Worm (Caenorhabditis elegans): Measurements from ENCODE around the gene Y47D3A.34.

The Y47D3A.34 gene

DNA sequence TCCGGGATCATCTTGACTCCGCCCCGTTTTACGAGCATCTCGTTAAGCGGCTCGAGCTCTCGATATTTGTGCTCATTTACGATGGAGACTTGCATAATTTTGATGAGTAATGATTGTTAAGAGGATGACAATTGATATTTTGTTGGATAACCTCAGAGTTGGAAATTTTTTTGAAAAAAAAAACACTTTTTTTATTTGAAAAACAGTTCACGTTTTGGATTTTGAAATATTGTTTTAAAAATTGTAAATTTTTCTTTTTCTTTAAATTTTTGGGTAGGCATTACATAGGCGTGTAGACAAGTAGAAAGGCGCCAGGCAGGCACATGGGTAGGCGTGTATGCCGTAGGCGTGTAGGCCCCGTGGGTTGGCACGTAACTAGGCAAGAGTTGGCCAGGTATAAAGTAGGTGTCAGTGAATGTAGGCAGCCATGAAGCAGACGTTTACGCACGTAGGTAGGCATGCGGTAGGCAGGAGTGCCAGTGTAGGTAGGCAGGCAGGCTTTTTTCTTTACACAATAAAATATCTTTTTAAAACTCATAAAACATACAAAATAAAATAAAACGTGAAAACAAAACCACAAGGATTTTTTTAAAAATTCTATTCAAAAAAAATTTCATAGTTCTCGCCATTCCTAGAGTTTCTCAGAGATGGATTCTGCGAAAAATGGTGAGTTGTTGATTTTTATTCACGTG lies 16.4 kb downstream of the Y47D3A.34 start, which contains the start of the genes tbx-34 and wht-8:
tbx-34 (minus strand) TSS at position 101 of the 692 bp plus-strand sequence.
wht-8 (plus strand) TSS at position 642 of the 692 bp plus-strand sequence.
- TF ChIP-seq nhr-237 (tag; optimal IDR thresholded peaks at IDR 0.05), result no peak
- TF ChIP-seq elt-1 (tag; optimal IDR thresholded peaks at IDR 0.05), result no peak
- no peak for TF ChIP-seq sma-3 (GFP tag; optimal IDR thresholded peaks at IDR 0.05)
- TF ChIP-seq nhr-77 (tag; optimal IDR thresholded peaks at IDR 0.05), result no peak
- TF ChIP-seq nhr-10 (tag; optimal IDR thresholded peaks at IDR 0.05), result no peak
- no peak for TF ChIP-seq sem-4 (tag; optimal IDR thresholded peaks at IDR 0.05)
- TF ChIP-seq unc-62 (GFP tag; optimal IDR thresholded peaks at IDR 0.05), result no peak

DNA sequence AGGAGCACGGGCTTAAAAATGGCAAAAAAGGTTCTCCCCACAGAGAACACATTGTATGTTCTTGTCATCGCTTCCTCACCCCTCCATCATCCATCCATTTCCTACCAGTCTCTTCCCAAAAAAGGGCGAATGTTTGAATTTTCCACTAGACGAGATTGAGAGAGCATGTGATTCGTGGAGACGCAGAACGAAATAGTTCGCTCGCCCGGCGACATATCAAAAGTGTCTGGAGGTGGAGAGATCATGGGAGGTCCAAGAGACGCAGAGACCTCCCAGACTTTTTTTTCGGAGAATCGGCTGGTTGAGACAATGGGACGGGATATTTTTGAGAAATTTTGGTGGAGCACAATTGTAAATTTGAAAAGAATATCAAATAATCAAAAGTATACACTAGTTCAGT lies 26.3 kb downstream of the Y47D3A.34 start:
- TF ChIP-seq fos-1 (tag; optimal IDR thresholded peaks at IDR 0.05) (no peak), ztf-4 (tag; optimal IDR thresholded peaks at IDR 0.05) (no peak), elt-1 (tag; optimal IDR thresholded peaks at IDR 0.05) (no peak), lsy-2 (tag; optimal IDR thresholded peaks at IDR 0.05) (no peak), sem-4 (tag; optimal IDR thresholded peaks at IDR 0.05) (no peak)

DNA sequence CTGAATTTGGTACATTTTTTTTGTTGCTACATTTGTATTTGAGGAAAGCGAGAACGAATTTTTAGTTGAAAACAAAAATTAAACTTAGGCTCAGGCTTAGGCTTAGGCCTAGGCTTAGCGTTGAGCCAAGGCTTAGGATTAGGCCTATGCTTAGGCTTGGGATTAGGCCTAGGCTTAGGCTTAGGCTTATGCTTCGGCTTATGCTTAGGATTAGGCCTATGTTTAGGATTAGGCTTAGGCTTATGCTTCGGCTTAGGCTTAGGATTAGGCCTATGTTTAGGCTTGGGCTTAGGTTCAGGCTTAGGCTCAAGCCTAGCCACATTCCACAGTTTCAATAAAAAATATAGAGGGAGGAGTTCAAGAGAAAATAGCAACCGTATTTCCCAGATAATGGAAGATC lies 26.8 kb downstream of the Y47D3A.34 start:
- TF ChIP-seq gmeb-1 (tag; optimal IDR thresholded peaks at IDR 0.05) (no peak), ceh-82 (tag; optimal IDR thresholded peaks at IDR 0.05) (no peak), ztf-11 (tag; optimal IDR thresholded peaks at IDR 0.05) (no peak), alr-1 (tag; optimal IDR thresholded peaks at IDR 0.05) (no peak), nhr-77 (tag; optimal IDR thresholded peaks at IDR 0.05) (no peak), egl-27 (tag; optimal IDR thresholded peaks at IDR 0.05) (no peak)

DNA sequence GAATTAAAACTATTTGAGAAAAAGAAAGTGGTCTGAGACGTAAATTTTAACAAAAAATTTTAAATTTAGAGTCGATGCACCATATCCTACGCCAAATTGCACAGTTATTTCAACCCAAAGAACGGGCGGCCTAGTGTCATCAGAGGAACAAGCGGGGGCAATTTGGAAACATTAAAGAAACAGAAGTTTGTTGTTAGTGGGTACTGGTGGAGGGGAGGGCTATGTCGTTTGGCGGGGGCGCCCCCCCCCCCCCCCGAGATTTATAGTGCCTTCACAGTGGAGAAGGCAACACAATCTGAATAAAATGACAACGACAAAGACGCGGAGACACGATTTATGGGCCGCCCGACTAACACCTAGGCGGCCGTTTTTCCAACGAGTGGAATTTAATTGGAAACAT lies 27.8 kb downstream of the Y47D3A.34 start:
- TF ChIP-seq ztf-11 (tag; optimal IDR thresholded peaks at IDR 0.05), result no peak
- TF ChIP-seq unc-39 (tag; optimal IDR thresholded peaks at IDR 0.05), result no peak
- TF ChIP-seq nhr-77 (tag; optimal IDR thresholded peaks at IDR 0.05), result no peak
- TF ChIP-seq nhr-10 (tag; optimal IDR thresholded peaks at IDR 0.05), result no peak
- TF ChIP-seq blmp-1 (tag; optimal IDR thresholded peaks at IDR 0.05; ENCODE audit: insufficient read depth), result no peak
- no peak for TF ChIP-seq dmd-4 (tag; optimal IDR thresholded peaks at IDR 0.05)
- TF ChIP-seq nhr-21 (tag; optimal IDR thresholded peaks at IDR 0.05), result no peak
- TF ChIP-seq ama-1 (optimal IDR thresholded peaks at IDR 0.05), result no peak
- no peak for TF ChIP-seq fos-1 (tag; optimal IDR thresholded peaks at IDR 0.05)
- TF ChIP-seq mdl-1 (tag; optimal IDR thresholded peaks at IDR 0.05), result no peak
- no peak for TF ChIP-seq sma-3 (GFP tag; optimal IDR thresholded peaks at IDR 0.05)
- no peak for TF ChIP-seq zag-1 (tag; optimal IDR thresholded peaks at IDR 0.05)
- TF ChIP-seq alr-1 (tag; optimal IDR thresholded peaks at IDR 0.05), result no peak
- TF ChIP-seq nhr-11 (tag; optimal IDR thresholded peaks at IDR 0.05), result no peak
- TF ChIP-seq crh-2 (tag; optimal IDR thresholded peaks at IDR 0.05), result no peak
- TF ChIP-seq snpc-4 (tag; optimal IDR thresholded peaks at IDR 0.05), result no peak
- no peak for TF ChIP-seq mbf-1 (tag; optimal IDR thresholded peaks at IDR 0.05)
- no peak for TF ChIP-seq unc-55 (GFP tag; optimal IDR thresholded peaks at IDR 0.05)
- no peak for TF ChIP-seq elt-1 (tag; optimal IDR thresholded peaks at IDR 0.05)

DNA sequence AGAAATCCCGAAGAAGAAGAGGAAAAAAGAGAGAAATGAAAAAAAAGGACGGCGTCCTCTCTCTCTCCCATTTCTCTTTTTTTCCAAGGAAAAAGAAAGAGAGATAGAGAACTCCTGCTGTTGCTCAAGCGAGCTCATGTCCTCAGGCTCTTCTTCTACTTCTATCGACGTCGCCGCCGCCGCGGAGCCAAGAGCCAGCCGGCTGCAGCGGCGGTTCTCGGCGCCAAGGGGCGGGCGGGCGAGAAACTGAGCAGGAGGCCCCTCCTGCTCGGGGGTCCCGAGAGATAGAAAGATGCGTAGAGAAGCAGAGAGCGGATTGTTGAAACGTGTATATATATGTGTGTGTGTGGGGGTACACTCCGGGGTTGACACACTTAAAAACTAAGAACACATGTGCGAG lies 31.7 kb downstream of the Y47D3A.34 start:
- TF ChIP-seq unc-55 (GFP tag; optimal IDR thresholded peaks at IDR 0.05), result peak; percentile 62
- TF ChIP-seq mab-5 (tag; optimal IDR thresholded peaks at IDR 0.05), result peak; percentile 47
- TF ChIP-seq crh-2 (tag; optimal IDR thresholded peaks at IDR 0.05), result peak; percentile 3
- TF ChIP-seq snpc-4 (tag; optimal IDR thresholded peaks at IDR 0.05), result peak; percentile 7
- no peak for TF ChIP-seq lin-39 (tag; optimal IDR thresholded peaks at IDR 0.05)
- peak in 1 of 2 experiments; percentile 62 for TF ChIP-seq mdl-1 (tag; optimal IDR thresholded peaks at IDR 0.05)
- peak; percentile 78 for TF ChIP-seq F13H6.1 (tag; optimal IDR thresholded peaks at IDR 0.05)
- peak; percentile 36 for TF ChIP-seq nhr-129 (tag; optimal IDR thresholded peaks at IDR 0.05)
- TF ChIP-seq nhr-77 (tag; optimal IDR thresholded peaks at IDR 0.05), result no peak
- peak; percentile 67 for TF ChIP-seq C34F6.9 (tag; optimal IDR thresholded peaks at IDR 0.05)
- peak; percentile 32 for TF ChIP-seq Y55F3AM.14 (GFP tag; optimal IDR thresholded peaks at IDR 0.05)
- peak in 1 of 2 experiments; percentile 68 for TF ChIP-seq lsy-2 (tag; optimal IDR thresholded peaks at IDR 0.05)
- no peak for TF ChIP-seq fos-1 (tag; optimal IDR thresholded peaks at IDR 0.05)
- TF ChIP-seq zag-1 (tag; optimal IDR thresholded peaks at IDR 0.05), result peak; percentile 86
- peak; percentile 23 for TF ChIP-seq sma-9 (GFP tag; optimal IDR thresholded peaks at IDR 0.05)
- TF ChIP-seq sma-9 (tag; optimal IDR thresholded peaks at IDR 0.05), result no peak
- TF ChIP-seq elt-3 (tag; optimal IDR thresholded peaks at IDR 0.05), result no peak

All from whole organism, L2 larva.